Worm (Caenorhabditis elegans) whole organism, L1 larva: ENCODE data around the gene C17G10.1.
A peak's percentile ranks its signal among the peaks of the same experiment; 100 is the strongest.

ENCODE experiments used
- C34B4.2 ChIP-seq: sonication (generic microtip); optimal IDR thresholded peaks from 2 replicates; lab custom pipeline; 2017; ENCODE audit warnings: mild to moderate bottlenecking, missing genetic modification characterization, missing compliant biosample characterization
- Y116A8C.19 ChIP-seq: sonication (generic microtip); optimal IDR thresholded peaks from 2 replicates; lab custom pipeline; 2016; ENCODE audit warnings: missing compliant biosample characterization, missing genetic modification characterization, borderline replicate concordance
- aha-1 ChIP-seq: fragments of 150-350 bp; optimal IDR thresholded peaks from 2 replicates; lab custom pipeline; 2014; ENCODE audit warnings: missing biosample characterization, missing genetic modification characterization
- aly-2 ChIP-seq: fragments of 150-350 bp; optimal IDR thresholded peaks from 2 replicates; lab custom pipeline; 2014; ENCODE audit warnings: missing biosample characterization, missing genetic modification characterization
- ceh-63 ChIP-seq: fragments of 200-800 bp; sonication (Bioruptor generic); optimal IDR thresholded peaks from 2 replicates; lab custom pipeline; 2018; ENCODE audit warnings: mild to moderate bottlenecking, missing genetic modification characterization, missing compliant biosample characterization
- ceh-88 ChIP-seq: fragments of 200-800 bp; sonication (Bioruptor generic); IDR thresholded peaks from 2 replicates; pipeline ENCODE4 v1.3.6; 2022; ENCODE audit warnings: missing genetic modification characterization, missing compliant biosample characterization
- dsc-1 ChIP-seq: sonication (generic microtip); optimal IDR thresholded peaks from 2 replicates; lab custom pipeline; 2016; ENCODE audit warnings: mild to moderate bottlenecking, missing genetic modification characterization, missing compliant biosample characterization
- efl-1 ChIP-seq, 4 experiments: fragments of 150-350 bp; optimal IDR thresholded peaks in 3 of 4; peaks in 1 of 4; 1 replicate in 1 of 4; 2 replicates in 3 of 4; lab custom pipeline; 2014; ENCODE audit warnings: missing biosample characterization in 2 of 4, missing genetic modification characterization in 2 of 4, missing genetic modification reagents in 2 of 4
- efl-3 ChIP-seq: fragments of 200-800 bp; sonication (Bioruptor generic); optimal IDR thresholded peaks from 2 replicates; lab custom pipeline; 2018; ENCODE audit warnings: mild to moderate bottlenecking, missing genetic modification characterization, missing compliant biosample characterization
- egl-27 ChIP-seq, 2 experiments: fragments of 150-350 bp in 1 of 2; sonication (generic microtip); optimal IDR thresholded peaks; 3 replicates each; lab custom pipeline; 2017 to 2018; ENCODE audit warnings: missing biosample characterization in 2 of 2, missing genetic modification characterization in 2 of 2, missing genetic modification reagents in 2 of 2
- elt-2 ChIP-seq: sonication (generic microtip); optimal IDR thresholded peaks from 2 replicates; lab custom pipeline; 2016; ENCODE audit warnings: missing genetic modification characterization, mild to moderate bottlenecking, inconsistent platforms, missing compliant biosample characterization, missing genetic modification reagents
- ets-5 ChIP-seq: fragments of 200-800 bp; sonication (Bioruptor generic); IDR thresholded peaks from 2 replicates; pipeline ENCODE4 v1.3.6; 2022; ENCODE audit warnings: missing genetic modification characterization, missing compliant biosample characterization
- fkh-10 ChIP-seq: sonication (generic microtip); optimal IDR thresholded peaks from 2 replicates; lab custom pipeline; 2017; ENCODE audit warnings: missing biosample characterization, missing genetic modification reagents, missing genetic modification characterization
- fkh-4 ChIP-seq: sonication (generic microtip); optimal IDR thresholded peaks from 2 replicates; lab custom pipeline; 2016; ENCODE audit warnings: missing compliant biosample characterization, missing genetic modification characterization, borderline replicate concordance
- hlh-4 ChIP-seq: sonication (generic microtip); optimal IDR thresholded peaks from 2 replicates; lab custom pipeline; 2016; ENCODE audit warnings: mild to moderate bottlenecking, missing genetic modification characterization, missing compliant biosample characterization
- isw-1 ChIP-seq: fragments of 200-800 bp; sonication (Bioruptor generic); IDR thresholded peaks from 2 replicates; pipeline ENCODE4 v1.3.6; 2022; ENCODE audit warnings: missing genetic modification characterization, missing compliant biosample characterization
- lin-13 ChIP-seq: fragments of 150-350 bp; optimal IDR thresholded peaks from 2 replicates; lab custom pipeline; 2014; ENCODE audit warnings: missing biosample characterization, missing genetic modification reagents, missing genetic modification characterization
- lin-35 ChIP-seq, 2 experiments: fragments of 150-350 bp; optimal IDR thresholded peaks; 2 replicates each; lab custom pipeline; 2014; ENCODE audit warnings: missing biosample characterization in 2 of 2, missing genetic modification characterization in 2 of 2, missing genetic modification reagents in 2 of 2
- lin-39 ChIP-seq: fragments of 150-350 bp; optimal IDR thresholded peaks from 2 replicates; lab custom pipeline; 2014; ENCODE audit warnings: missing biosample characterization, missing genetic modification reagents, missing genetic modification characterization
- lir-3 ChIP-seq: sonication (generic microtip); optimal IDR thresholded peaks from 2 replicates; lab custom pipeline; 2016; ENCODE audit warnings: mild to moderate bottlenecking, missing genetic modification characterization, moderate library complexity, missing compliant biosample characterization; ENCODE audit not compliant: poor library complexity
- nhr-11 ChIP-seq: fragments of 150-350 bp; optimal IDR thresholded peaks from 2 replicates; lab custom pipeline; 2014; ENCODE audit warnings: missing biosample characterization, missing genetic modification characterization
- nhr-28 ChIP-seq: fragments of 150-350 bp; optimal IDR thresholded peaks from 2 replicates; lab custom pipeline; 2014; ENCODE audit warnings: missing biosample characterization, missing genetic modification characterization
- nhr-47 ChIP-seq: sonication (generic microtip); optimal IDR thresholded peaks from 2 replicates; lab custom pipeline; 2016; ENCODE audit warnings: mild to moderate bottlenecking, missing genetic modification characterization, moderate library complexity, missing compliant biosample characterization
- nhr-71 ChIP-seq: sonication (generic microtip); optimal IDR thresholded peaks from 2 replicates; lab custom pipeline; 2016; ENCODE audit warnings: mild to moderate bottlenecking, missing genetic modification characterization, moderate library complexity, missing compliant biosample characterization
- nhr-84 ChIP-seq: sonication (generic microtip); optimal IDR thresholded peaks from 2 replicates; lab custom pipeline; 2017; ENCODE audit warnings: missing biosample characterization, missing genetic modification characterization
- pax-3 ChIP-seq: fragments of 200-800 bp; sonication (Bioruptor generic); optimal IDR thresholded peaks from 2 replicates; lab custom pipeline; 2018; ENCODE audit warnings: mild to moderate bottlenecking, missing genetic modification characterization, moderate library complexity, missing compliant biosample characterization
- pqm-1 ChIP-seq: sonication (generic microtip); optimal IDR thresholded peaks from 3 replicates; lab custom pipeline; 2017; ENCODE audit warnings: missing biosample characterization, missing genetic modification characterization
- rnt-1 ChIP-seq: sonication (generic microtip); optimal IDR thresholded peaks from 2 replicates; lab custom pipeline; 2016; ENCODE audit warnings: mild to moderate bottlenecking, missing genetic modification characterization, moderate library complexity, missing compliant biosample characterization
- snu-23 ChIP-seq: sonication (generic microtip); optimal IDR thresholded peaks from 2 replicates; lab custom pipeline; 2016; ENCODE audit warnings: missing genetic modification characterization, missing compliant biosample characterization
- sptf-1 ChIP-seq: fragments of 150-350 bp; optimal IDR thresholded peaks from 2 replicates; lab custom pipeline; 2014; ENCODE audit warnings: missing biosample characterization, missing genetic modification characterization
- swsn-7 ChIP-seq: sonication (generic microtip); optimal IDR thresholded peaks from 2 replicates; lab custom pipeline; 2016; ENCODE audit warnings: missing genetic modification characterization, missing compliant biosample characterization
- tbx-2 ChIP-seq: sonication (generic microtip); optimal IDR thresholded peaks from 2 replicates; lab custom pipeline; 2016; ENCODE audit warnings: missing genetic modification characterization, missing compliant biosample characterization
- tlp-1 ChIP-seq: fragments of 150-350 bp; optimal IDR thresholded peaks from 2 replicates; lab custom pipeline; 2014; ENCODE audit warnings: missing biosample characterization, missing genetic modification characterization
- unc-30 ChIP-seq: sonication (generic microtip); optimal IDR thresholded peaks from 2 replicates; lab custom pipeline; 2017; ENCODE audit warnings: missing biosample characterization, missing genetic modification characterization
- vab-15 ChIP-seq: sonication (generic microtip); optimal IDR thresholded peaks from 2 replicates; lab custom pipeline; 2017; ENCODE audit warnings: missing genotype, mild to moderate bottlenecking, missing genetic modification characterization, missing compliant biosample characterization
- zag-1 ChIP-seq: fragments of 150-350 bp; optimal IDR thresholded peaks from 2 replicates; lab custom pipeline; 2014; ENCODE audit warnings: missing biosample characterization, missing genetic modification characterization
- zip-4 ChIP-seq: fragments of 200-800 bp; sonication (Bioruptor generic); optimal IDR thresholded peaks from 2 replicates; lab custom pipeline; 2018; ENCODE audit warnings: mild to moderate bottlenecking, missing genetic modification characterization, moderate library complexity, missing compliant biosample characterization
- ztf-11 ChIP-seq, 2 experiments: sonication (generic microtip); optimal IDR thresholded peaks; 2 replicates each; lab custom pipeline; 2016 to 2017; ENCODE audit warnings: missing genetic modification characterization in 2 of 2, missing biosample characterization in 1 of 2, missing compliant biosample characterization in 1 of 2
- ztf-4 ChIP-seq: fragments of 150-350 bp; optimal IDR thresholded peaks from 2 replicates; lab custom pipeline; 2014; ENCODE audit warnings: missing biosample characterization, missing genetic modification characterization

C17G10.1 gene

DNA sequence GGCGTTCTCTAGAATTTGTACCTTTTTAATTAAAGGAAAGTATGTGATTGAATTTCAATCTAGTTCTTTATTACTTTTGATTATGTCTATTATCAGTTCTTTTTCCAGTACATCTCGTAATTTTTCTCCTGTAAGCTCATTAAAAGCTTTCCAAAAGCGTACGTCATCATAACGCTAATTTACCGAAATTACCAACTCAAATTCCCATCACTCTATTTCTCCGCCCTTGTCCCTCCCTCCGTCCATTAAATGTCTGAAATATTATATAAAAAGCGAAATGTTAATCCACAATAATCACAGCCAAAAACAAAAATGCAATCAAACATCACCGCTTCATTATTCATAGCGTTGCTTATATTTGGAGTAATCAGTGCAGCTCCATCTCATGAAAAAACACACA, 42.0 kb upstream of the C17G10.1 start, which contains the start of gene ins-12:
ins-12 (plus strand) TSS at position 301 of the 400 bp plus-strand sequence.
- TF ChIP-seq fkh-4 (tag; lab: Kevin White, UChicago), result no peak
- TF ChIP-seq efl-3 (GFP tag; lab: Kevin White, UChicago), result no peak
- TF ChIP-seq Y116A8C.19 (tag; lab: Kevin White, UChicago), result no peak
- no peak for TF ChIP-seq unc-30 (tag; lab: Kevin White, UChicago)
- no peak for TF ChIP-seq lir-3
- TF ChIP-seq ets-5 (GFP tag; lab: Robert Waterston, UW), result no peak
- TF ChIP-seq pax-3 (tag; lab: Kevin White, UChicago), result no peak
- TF ChIP-seq aly-2 (tag; lab: Kevin White, UChicago), result no peak
- no peak for TF ChIP-seq zip-4 (GFP tag; lab: Kevin White, UChicago)
- no peak for TF ChIP-seq dsc-1 (tag; lab: Kevin White, UChicago)
- TF ChIP-seq snu-23 (GFP tag; lab: Kevin White, UChicago), result no peak
- TF ChIP-seq hlh-4, result no peak
- no peak for TF ChIP-seq ztf-11 (tag; optimal IDR thresholded peaks at IDR 0.05; lab: Kevin White, UChicago)
- no peak for TF ChIP-seq nhr-47 (tag; lab: Kevin White, UChicago)
- no peak for TF ChIP-seq fkh-10
- no peak for TF ChIP-seq lin-39 (tag; lab: Kevin White, UChicago)
- no peak for TF ChIP-seq nhr-71 (tag; lab: Kevin White, UChicago)
- TF ChIP-seq efl-1 (optimal IDR thresholded peaks at IDR 0.05; lab: Kevin White, UChicago), result no peak
- no peak for TF ChIP-seq efl-1 (GFP tag; optimal IDR thresholded peaks at IDR 0.05 in 1 of 2; lab: Kevin White, UChicago)
- TF ChIP-seq ceh-63 (GFP tag; lab: Kevin White, UChicago), result no peak
- TF ChIP-seq sptf-1 (tag; lab: Kevin White, UChicago), result no peak

DNA sequence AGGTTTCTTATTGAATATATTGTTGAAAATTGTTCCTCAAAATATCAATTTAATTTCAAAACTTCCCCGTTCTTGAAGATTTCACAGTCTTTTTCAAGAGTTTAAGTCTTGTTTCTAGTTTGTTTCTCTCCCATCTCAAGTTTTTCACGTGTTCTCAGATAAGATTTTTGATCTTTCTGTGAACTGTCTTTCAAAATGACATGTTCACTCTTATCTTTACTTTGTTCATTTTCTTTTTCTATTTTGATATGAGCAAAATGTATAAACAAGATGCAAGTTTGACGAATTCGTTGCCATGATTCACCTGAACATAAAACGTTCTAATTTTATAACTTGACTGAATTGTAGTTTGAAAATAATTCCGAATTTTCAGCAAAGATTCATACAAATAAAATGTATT, 41.6 kb upstream of the C17G10.1 start:
- TF ChIP-seq isw-1 (GFP tag; lab: Robert Waterston, UW) (no peak), vab-15 (tag; lab: Kevin White, UChicago) (no peak), efl-1 (optimal IDR thresholded peaks at IDR 0.05; lab: Kevin White, UChicago) (no peak), efl-1 (GFP tag; optimal IDR thresholded peaks at IDR 0.05 in 1 of 2; lab: Kevin White, UChicago) (no peak), sptf-1 (tag; lab: Kevin White, UChicago) (no peak), elt-2 (no peak), tlp-1 (tag; lab: Kevin White, UChicago) (no peak), lin-39 (tag; lab: Kevin White, UChicago) (no peak), ztf-4 (tag; lab: Kevin White, UChicago) (no peak), egl-27 (tag; optimal IDR thresholded peaks at IDR 0.05; lab: Kevin White, UChicago) (no peak), unc-30 (tag; lab: Kevin White, UChicago) (no peak), swsn-7 (tag; lab: Kevin White, UChicago) (no peak), zip-4 (GFP tag; lab: Kevin White, UChicago) (no peak), lin-13 (GFP tag; lab: Kevin White, UChicago) (no peak), nhr-28 (tag; lab: Kevin White, UChicago) (no peak), tbx-2 (tag; lab: Kevin White, UChicago) (no peak), ets-5 (GFP tag; lab: Robert Waterston, UW) (no peak), ceh-88 (no peak), nhr-11 (no peak)

ce11 chrII:5555522-5555921, 40.8 kb upstream of the C17G10.1 start:
- peak; percentile 66 for TF ChIP-seq elt-2
- no peak for TF ChIP-seq aha-1
- no peak for TF ChIP-seq efl-1 (optimal IDR thresholded peaks at IDR 0.05; lab: Kevin White, UChicago)
- peak in 1 of 2 experiments; percentile 76 for TF ChIP-seq efl-1 (GFP tag; optimal IDR thresholded peaks at IDR 0.05 in 1 of 2; lab: Kevin White, UChicago)

- TF ChIP-seq pqm-1 (no peak), C34B4.2 (tag; lab: Kevin White, UChicago) (no peak), lin-35 (GFP tag; optimal IDR thresholded peaks at IDR 0.05; lab: Kevin White, UChicago) (no peak), zag-1 (tag; lab: Kevin White, UChicago) (no peak), ztf-4 (tag; lab: Kevin White, UChicago) (no peak), unc-30 (tag; lab: Kevin White, UChicago) (no peak), nhr-84 (tag; lab: Kevin White, UChicago) (no peak), lin-13 (GFP tag; lab: Kevin White, UChicago) (no peak), hlh-4 (no peak), egl-27 (tag; optimal IDR thresholded peaks at IDR 0.05; lab: Kevin White, UChicago) (no peak), efl-1 (optimal IDR thresholded peaks at IDR 0.05; lab: Kevin White, UChicago) (no peak), efl-1 (GFP tag; optimal IDR thresholded peaks at IDR 0.05 in 1 of 2; lab: Kevin White, UChicago) (no peak), rnt-1 (tag; lab: Kevin White, UChicago) (no peak), ets-5 (GFP tag; lab: Robert Waterston, UW) (no peak)
- TF ChIP-seq, all 84 proteins: peak for 0
Measured at ce11 chrII:5556431-5556830, 39.9 kb upstream of the C17G10.1 start, which contains the start of gene ins-11. TSS of gene ins-11 (plus strand) at chrII:5556731.
